Worm (Caenorhabditis elegans): Measurements from ENCODE around the gene grsp-1.

Gene grsp-1

DNA sequence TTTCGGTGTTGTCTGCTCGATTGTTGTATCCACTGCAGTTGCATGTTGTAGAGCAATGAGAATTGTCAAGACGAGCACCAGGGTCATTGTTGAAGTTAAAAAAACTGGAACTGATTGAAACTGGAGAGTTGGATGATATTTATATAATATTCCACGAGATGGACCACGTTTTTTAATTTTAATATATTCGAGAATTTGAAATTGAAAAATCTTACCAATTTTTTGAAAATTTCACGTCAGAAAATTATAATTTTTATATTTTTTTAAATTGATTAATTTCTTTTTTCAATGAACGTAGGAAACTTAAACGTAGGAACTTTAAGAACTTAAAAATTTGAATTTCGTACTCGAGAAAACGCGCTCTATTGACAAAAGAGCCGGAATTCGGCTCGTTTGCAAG is 23.3 kb downstream of the grsp-1 start, which contains the start of gene Y43F8C.5:
Gene Y43F8C.5, minus strand, starts transcription at position 101 of the 400 bp plus-strand sequence.
- TF ChIP-seq elt-1 (tag; optimal IDR thresholded peaks at IDR 0.05), result no peak
- TF ChIP-seq ZK546.5 (tag; optimal IDR thresholded peaks at IDR 0.05), result no peak
- no peak for TF ChIP-seq mdl-1 (tag; optimal IDR thresholded peaks at IDR 0.05)
- no peak for TF ChIP-seq pqm-1 (tag; optimal IDR thresholded peaks at IDR 0.05)
- no peak for TF ChIP-seq egl-27 (tag; optimal IDR thresholded peaks at IDR 0.05)

- TF ChIP-seq ceh-28 (tag; optimal IDR thresholded peaks at IDR 0.05) (peak; percentile 95), nhr-67 (tag; optimal IDR thresholded peaks at IDR 0.05) (no peak)
Measured at ce11 chrV:19632948-19633347, 23.7 kb downstream of the grsp-1 start.

DNA sequence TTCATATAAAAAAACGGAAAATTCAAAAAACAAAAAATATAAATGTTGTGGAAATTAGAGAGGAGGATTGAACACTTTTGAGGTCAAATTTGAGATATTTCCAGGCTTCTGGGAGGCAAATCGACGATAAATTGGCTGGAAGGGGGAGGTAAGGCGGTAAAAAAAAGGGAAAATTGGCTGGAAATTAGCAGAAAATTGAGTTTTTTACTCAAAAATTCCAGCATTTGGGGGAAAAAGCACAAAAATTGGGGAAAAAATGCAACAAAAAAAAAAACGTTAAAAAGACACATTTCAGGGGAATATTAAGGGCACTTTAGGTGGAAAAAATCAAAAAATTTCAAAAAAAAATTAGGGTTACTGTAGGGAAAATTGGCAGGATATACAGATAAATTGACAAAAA is 24.9 kb downstream of the grsp-1 start:
- TF ChIP-seq pqm-1 (tag; optimal IDR thresholded peaks at IDR 0.05) (no peak), fkh-10 (GFP tag; optimal IDR thresholded peaks at IDR 0.05) (no peak), ceh-16 (tag; optimal IDR thresholded peaks at IDR 0.05) (no peak), nhr-25 (tag; optimal IDR thresholded peaks at IDR 0.05) (no peak), elt-2 (tag; optimal IDR thresholded peaks at IDR 0.05) (no peak), nhr-11 (tag; optimal IDR thresholded peaks at IDR 0.05) (no peak), elt-3 (tag; optimal IDR thresholded peaks at IDR 0.05) (no peak), zag-1 (tag; optimal IDR thresholded peaks at IDR 0.05) (no peak), ztf-4 (tag; optimal IDR thresholded peaks at IDR 0.05) (no peak), sea-2 (GFP tag; optimal IDR thresholded peaks at IDR 0.05) (no peak), R02D3.7 (tag; optimal IDR thresholded peaks at IDR 0.05) (no peak), ZK546.5 (tag; optimal IDR thresholded peaks at IDR 0.05) (no peak), tbx-2 (tag; optimal IDR thresholded peaks at IDR 0.05) (no peak), eor-1 (tag; optimal IDR thresholded peaks at IDR 0.05) (no peak), fkh-2 (tag; optimal IDR thresholded peaks at IDR 0.05) (no peak)

ce11 chrV:19635525-19636193 is 26.4 kb downstream of the grsp-1 start:
- TF ChIP-seq ceh-28 (tag; optimal IDR thresholded peaks at IDR 0.05), result peak; percentile 98

DNA sequence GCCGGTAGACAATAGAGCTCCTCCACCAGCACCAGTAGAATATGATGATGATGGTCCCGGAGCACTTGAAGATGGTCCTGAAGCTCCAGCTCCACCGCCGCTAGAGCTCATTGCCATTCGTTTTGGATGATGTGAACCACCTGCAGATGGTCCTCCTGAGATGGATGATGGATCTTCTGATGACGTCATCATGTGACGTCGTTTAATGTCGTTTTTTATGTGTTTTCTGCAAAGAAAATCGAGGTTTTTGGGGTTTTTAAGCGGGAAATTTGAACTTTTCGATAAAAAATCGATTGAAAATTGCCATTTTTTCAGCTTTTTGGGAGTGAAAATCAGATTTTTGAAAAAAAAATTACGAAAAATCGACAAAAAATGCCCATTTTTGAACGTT is 26.9 kb downstream of the grsp-1 start:
- no peak for TF ChIP-seq mml-1 (tag; optimal IDR thresholded peaks at IDR 0.05)
- no peak for TF ChIP-seq ztf-11 (tag; optimal IDR thresholded peaks at IDR 0.05)
- no peak for TF ChIP-seq nhr-67 (tag; optimal IDR thresholded peaks at IDR 0.05)
- TF ChIP-seq nhr-28 (tag; optimal IDR thresholded peaks at IDR 0.05), result no peak
- no peak for TF ChIP-seq R02D3.7 (tag; optimal IDR thresholded peaks at IDR 0.05)
- TF ChIP-seq zag-1 (tag; optimal IDR thresholded peaks at IDR 0.05), result no peak
- no peak for TF ChIP-seq nhr-23 (tag; optimal IDR thresholded peaks at IDR 0.05)
- TF ChIP-seq ceh-82 (tag; optimal IDR thresholded peaks at IDR 0.05), result no peak
- TF ChIP-seq jun-1 (tag; optimal IDR thresholded peaks at IDR 0.05), result no peak
- TF ChIP-seq mdl-1 (tag; optimal IDR thresholded peaks at IDR 0.05), result no peak

DNA sequence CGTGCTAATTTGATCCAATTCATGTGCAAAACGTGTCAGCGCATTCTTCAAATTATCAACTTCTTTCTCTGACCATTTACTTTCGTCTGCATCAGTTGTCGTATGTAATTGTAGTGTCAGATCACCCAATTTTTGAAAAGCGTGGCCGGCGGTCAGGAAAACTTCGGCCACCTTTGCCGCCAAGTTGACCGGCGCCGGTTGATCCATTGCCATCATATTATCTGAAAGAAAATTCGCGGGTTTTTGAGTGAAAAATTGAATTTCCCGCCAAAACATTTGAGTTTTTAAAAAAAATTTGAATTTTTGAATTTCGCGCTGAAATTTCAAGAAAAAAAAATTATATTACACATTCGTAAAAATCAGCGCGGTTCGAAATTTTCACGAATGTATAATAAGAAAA is 28.6 kb downstream of the grsp-1 start:
- TF ChIP-seq skn-1 (tag; optimal IDR thresholded peaks at IDR 0.05) (no peak), nhr-237 (tag; optimal IDR thresholded peaks at IDR 0.05) (no peak), elt-3 (tag; optimal IDR thresholded peaks at IDR 0.05) (no peak), ztf-11 (tag; optimal IDR thresholded peaks at IDR 0.05) (no peak), egl-27 (tag; optimal IDR thresholded peaks at IDR 0.05) (no peak), pqm-1 (tag; optimal IDR thresholded peaks at IDR 0.05) (no peak), ama-1 (optimal IDR thresholded peaks at IDR 0.05) (no peak), nhr-28 (tag; optimal IDR thresholded peaks at IDR 0.05) (no peak), nhr-43 (tag; optimal IDR thresholded peaks at IDR 0.05; ENCODE audit: poor library complexity, severe bottlenecking) (no peak), nhr-25 (tag; optimal IDR thresholded peaks at IDR 0.05) (no peak), ztf-4 (tag; optimal IDR thresholded peaks at IDR 0.05) (no peak), unc-39 (tag; optimal IDR thresholded peaks at IDR 0.05) (no peak), lin-39 (tag; optimal IDR thresholded peaks at IDR 0.05) (no peak), ceh-82 (tag; optimal IDR thresholded peaks at IDR 0.05) (no peak)
